Worm (Caenorhabditis elegans) whole organism, L3 larva: ENCODE results near the gene F46H5.7.

Experiments used
- R02D3.7 ChIP-seq: fragments of 150-350 bp; optimal IDR thresholded peaks from 2 replicates; lab custom pipeline; 2014; ENCODE audit warnings: missing biosample characterization, missing genetic modification characterization
- ZK546.5 ChIP-seq: sonication (generic microtip); optimal IDR thresholded peaks from 2 replicates; lab custom pipeline; 2017; ENCODE audit warnings: missing biosample characterization, missing genetic modification characterization
- aly-2 ChIP-seq: fragments of 150-350 bp; optimal IDR thresholded peaks from 2 replicates; lab custom pipeline; 2014; ENCODE audit warnings: missing biosample characterization, missing genetic modification characterization
- ama-1 ChIP-seq: fragments of 150-350 bp; optimal IDR thresholded peaks from 2 replicates; lab custom pipeline; 2018
- ceh-28 ChIP-seq: fragments of 150-350 bp; optimal IDR thresholded peaks from 2 replicates; lab custom pipeline; 2014; ENCODE audit warnings: missing biosample characterization, missing genetic modification reagents, missing genetic modification characterization
- ceh-82 ChIP-seq: fragments of 150-350 bp; optimal IDR thresholded peaks from 2 replicates; lab custom pipeline; 2014; ENCODE audit warnings: missing biosample characterization, missing genetic modification characterization
- ceh-9 ChIP-seq: sonication (generic microtip); optimal IDR thresholded peaks from 2 replicates; lab custom pipeline; 2018; ENCODE audit warnings: missing biosample characterization, missing genetic modification characterization
- daf-12 ChIP-seq: fragments of 150-350 bp; optimal IDR thresholded peaks from 2 replicates; lab custom pipeline; 2014; ENCODE audit warnings: missing biosample characterization, missing genetic modification reagents, missing genetic modification characterization
- egl-27 ChIP-seq: sonication (generic microtip); optimal IDR thresholded peaks from 4 replicates; lab custom pipeline; 2017; ENCODE audit warnings: missing biosample characterization, missing genetic modification reagents, missing genetic modification characterization
- egl-5 ChIP-seq: fragments of 150-350 bp; optimal IDR thresholded peaks from 2 replicates; lab custom pipeline; 2017; ENCODE audit warnings: missing biosample characterization, missing genetic modification reagents, missing genetic modification characterization, inconsistent platforms
- elt-1 ChIP-seq: fragments of 150-350 bp; optimal IDR thresholded peaks from 2 replicates; lab custom pipeline; 2014; ENCODE audit warnings: missing biosample characterization, missing genetic modification characterization
- elt-2 ChIP-seq: sonication (generic microtip); optimal IDR thresholded peaks from 2 replicates; lab custom pipeline; 2016; ENCODE audit warnings: missing genetic modification reagents, mild to moderate bottlenecking, missing genetic modification characterization, missing compliant biosample characterization
- elt-3 ChIP-seq, 3 experiments: fragments of 150-350 bp in 1 of 3; sonication (generic microtip) in 2 of 3; optimal IDR thresholded peaks; 2 replicates in 2 of 3; 4 replicates in 1 of 3; lab custom pipeline; 2014 to 2017; ENCODE audit warnings: missing biosample characterization in 3 of 3, missing genetic modification characterization in 3 of 3
- eor-1 ChIP-seq, 2 experiments: fragments of 150-350 bp; optimal IDR thresholded peaks; 2 replicates each; lab custom pipeline; 2014 to 2018; ENCODE audit warnings: missing biosample characterization in 2 of 2, missing genetic modification characterization in 2 of 2
- fkh-10 ChIP-seq: sonication (generic microtip); optimal IDR thresholded peaks from 2 replicates; lab custom pipeline; 2017; ENCODE audit warnings: missing biosample characterization, missing genetic modification reagents, missing genetic modification characterization
- fkh-2 ChIP-seq: fragments of 150-350 bp; optimal IDR thresholded peaks from 2 replicates; lab custom pipeline; 2014; ENCODE audit warnings: missing biosample characterization, missing genetic modification reagents, missing genetic modification characterization
- jun-1 ChIP-seq: fragments of 150-350 bp; optimal IDR thresholded peaks from 2 replicates; lab custom pipeline; 2014; ENCODE audit warnings: missing biosample characterization, missing genetic modification reagents, missing genetic modification characterization
- lin-15B ChIP-seq: fragments of 150-350 bp; optimal IDR thresholded peaks from 2 replicates; lab custom pipeline; 2014; ENCODE audit warnings: missing biosample characterization, missing genetic modification characterization
- lin-39 ChIP-seq: fragments of 150-350 bp; optimal IDR thresholded peaks from 2 replicates; lab custom pipeline; 2018; ENCODE audit warnings: missing biosample characterization, missing genetic modification reagents, missing genetic modification characterization
- lsy-12 ChIP-seq: sonication (generic microtip); optimal IDR thresholded peaks from 2 replicates; lab custom pipeline; 2016; ENCODE audit warnings: mild to moderate bottlenecking, missing genetic modification characterization, missing compliant biosample characterization
- mdl-1 ChIP-seq: fragments of 150-350 bp; optimal IDR thresholded peaks from 2 replicates; lab custom pipeline; 2014; ENCODE audit warnings: missing biosample characterization, missing genetic modification characterization
- nfya-1 ChIP-seq: sonication (generic microtip); optimal IDR thresholded peaks from 2 replicates; lab custom pipeline; 2017; ENCODE audit warnings: missing genetic modification characterization, mild to moderate bottlenecking, missing compliant biosample characterization, antibody characterized with exemption, moderate library complexity; ENCODE audit not compliant: insufficient read depth
- nhr-25 ChIP-seq: sonication (generic microtip); optimal IDR thresholded peaks from 2 replicates; lab custom pipeline; 2017; ENCODE audit warnings: missing biosample characterization, missing genetic modification characterization
- nhr-28 ChIP-seq: fragments of 150-350 bp; optimal IDR thresholded peaks from 2 replicates; lab custom pipeline; 2014; ENCODE audit warnings: missing biosample characterization, missing genetic modification characterization
- nhr-43 ChIP-seq: sonication (generic microtip); optimal IDR thresholded peaks from 2 replicates; lab custom pipeline; 2016; ENCODE audit warnings: mild to moderate bottlenecking, missing genetic modification characterization, missing compliant biosample characterization; ENCODE audit not compliant: poor library complexity, severe bottlenecking
- nhr-67 ChIP-seq: fragments of 150-350 bp; optimal IDR thresholded peaks from 2 replicates; lab custom pipeline; 2014; ENCODE audit warnings: missing biosample characterization, missing genetic modification characterization
- pha-4 ChIP-seq: fragments of 150-350 bp; optimal IDR thresholded peaks from 2 replicates; lab custom pipeline; 2014; ENCODE audit warnings: missing biosample characterization, missing genetic modification reagents, missing genetic modification characterization
- sea-2 ChIP-seq: fragments of 150-350 bp; sonication (generic microtip); optimal IDR thresholded peaks from 4 replicates; lab custom pipeline; 2014; ENCODE audit warnings: missing biosample characterization, missing genetic modification reagents, missing genetic modification characterization
- snpc-4 ChIP-seq: fragments of 150-350 bp; optimal IDR thresholded peaks from 2 replicates; lab custom pipeline; 2014; ENCODE audit warnings: missing biosample characterization, missing genetic modification characterization
- tbx-2 ChIP-seq: sonication (generic microtip); optimal IDR thresholded peaks from 2 replicates; lab custom pipeline; 2016; ENCODE audit warnings: mild to moderate bottlenecking, missing genetic modification characterization, missing compliant biosample characterization
- unc-39 ChIP-seq: sonication (generic microtip); optimal IDR thresholded peaks from 4 replicates; lab custom pipeline; 2017; ENCODE audit warnings: missing biosample characterization, missing genetic modification characterization
- zag-1 ChIP-seq: fragments of 150-350 bp; optimal IDR thresholded peaks from 2 replicates; lab custom pipeline; 2014; ENCODE audit warnings: missing biosample characterization, missing genetic modification characterization
- ztf-11 ChIP-seq: fragments of 150-350 bp; optimal IDR thresholded peaks from 2 replicates; lab custom pipeline; 2014; ENCODE audit warnings: missing biosample characterization, missing genetic modification characterization
- ztf-4 ChIP-seq: fragments of 150-350 bp; optimal IDR thresholded peaks from 2 replicates; lab custom pipeline; 2014; ENCODE audit warnings: missing biosample characterization, missing genetic modification characterization

F46H5.7 gene

ce11 chrX:7230321-7230720, 12.5 kb downstream of the F46H5.7 start:
- TF ChIP-seq ztf-4: no peak
- no peak for TF ChIP-seq nhr-28 (tag; lab: Kevin White, UChicago)
- TF ChIP-seq elt-2 (tag; lab: Kevin White, UChicago): peak; percentile 29
- peak; percentile 38 for TF ChIP-seq lin-39 (tag; lab: Kevin White, UChicago)
- TF ChIP-seq nhr-43 (tag; lab: Kevin White, UChicago): peak; percentile 24
- TF ChIP-seq aly-2: peak; percentile 37
- no peak for TF ChIP-seq tbx-2
- peak; percentile 92 for TF ChIP-seq ama-1
- TF ChIP-seq ztf-11 (tag; lab: Kevin White, UChicago): peak; percentile 11
- TF ChIP-seq daf-12 (tag; lab: Kevin White, UChicago): peak; percentile 51
- peak; percentile 10 for TF ChIP-seq nhr-25 (tag; lab: Kevin White, UChicago)
- peak; percentile 35 for TF ChIP-seq ceh-28 (tag; lab: Kevin White, UChicago)

- TF ChIP-seq jun-1 (tag; lab: Kevin White, UChicago): no peak
- no peak for TF ChIP-seq fkh-2
- no peak for TF ChIP-seq snpc-4
- TF ChIP-seq fkh-10 (GFP tag; lab: Kevin White, UChicago): no peak
- no peak for TF ChIP-seq lin-39 (tag; lab: Kevin White, UChicago)
- no peak for TF ChIP-seq eor-1 (tag; optimal IDR thresholded peaks at IDR 0.05; lab: Kevin White, UChicago)
- no peak for TF ChIP-seq ceh-82 (tag; lab: Kevin White, UChicago)
- no peak for TF ChIP-seq ZK546.5
- no peak for TF ChIP-seq nhr-43 (tag; lab: Kevin White, UChicago)
- TF ChIP-seq lsy-12: no peak
- TF ChIP-seq elt-3 (tag; optimal IDR thresholded peaks at IDR 0.05; lab: Kevin White, UChicago): no peak
- no peak for TF ChIP-seq ztf-11 (tag; lab: Kevin White, UChicago)
- TF ChIP-seq elt-1 (tag; lab: Kevin White, UChicago): no peak
- no peak for TF ChIP-seq nfya-1 (tag; lab: Kevin White, UChicago)
- TF ChIP-seq ceh-9 (tag; lab: Kevin White, UChicago): no peak
- TF ChIP-seq sea-2 (GFP tag; lab: Kevin White, UChicago): no peak
- no peak for TF ChIP-seq zag-1 (tag; lab: Kevin White, UChicago)
- TF ChIP-seq, all 47 proteins: peak for 0
These were observed 13.4 kb downstream of the F46H5.7 start for ce11 chrX:7229357-7229756.

ce11 chrX:7225028-7225427, 17.8 kb downstream of the F46H5.7 start:
- TF ChIP-seq ztf-11 (tag; lab: Kevin White, UChicago) (no peak), egl-5 (tag; lab: Kevin White, UChicago) (peak; percentile 63)

ce11 chrX:7224510-7224909, 18.3 kb downstream of the F46H5.7 start:
- TF ChIP-seq nhr-67 (tag; lab: Kevin White, UChicago) (no peak), nhr-43 (tag; lab: Kevin White, UChicago) (no peak), eor-1 (tag; optimal IDR thresholded peaks at IDR 0.05; lab: Kevin White, UChicago) (no peak), ceh-28 (tag; lab: Kevin White, UChicago) (no peak), nfya-1 (tag; lab: Kevin White, UChicago) (no peak), R02D3.7 (tag; lab: Kevin White, UChicago) (no peak), aly-2 (no peak), mdl-1 (tag; lab: Kevin White, UChicago) (no peak), pha-4 (no peak), fkh-10 (GFP tag; lab: Kevin White, UChicago) (no peak), lin-39 (tag; lab: Kevin White, UChicago) (no peak), snpc-4 (no peak), nhr-28 (tag; lab: Kevin White, UChicago) (no peak), elt-2 (tag; lab: Kevin White, UChicago) (no peak), egl-27 (tag; lab: Kevin White, UChicago) (no peak), ceh-9 (tag; lab: Kevin White, UChicago) (no peak), unc-39 (tag; lab: Kevin White, UChicago) (no peak)
- TF ChIP-seq, all 47 proteins: peak for 0

- TF ChIP-seq nfya-1 (tag; lab: Kevin White, UChicago) (peak; percentile 44), nhr-67 (tag; lab: Kevin White, UChicago) (no peak), lin-39 (tag; lab: Kevin White, UChicago) (peak; percentile 63), jun-1 (tag; lab: Kevin White, UChicago) (no peak), snpc-4 (peak; percentile 2), lin-15B (tag; lab: Kevin White, UChicago) (no peak), ama-1 (no peak)
These were observed 20.4 kb downstream of the F46H5.7 start for ce11 chrX:7222383-7222782.
